Worm (Caenorhabditis elegans) whole organism, L3 larva: ENCODE data around the gene ent-3.

Experiments
- ZK546.5 ChIP-seq: sonication (generic microtip); optimal IDR thresholded peaks from 2 replicates; lab custom pipeline; 2017; ENCODE audit warnings: missing biosample characterization, missing genetic modification characterization
- ceh-16 ChIP-seq: sonication (generic microtip); optimal IDR thresholded peaks from 2 replicates; lab custom pipeline; 2017; ENCODE audit warnings: missing biosample characterization, missing genetic modification characterization
- ceh-9 ChIP-seq: sonication (generic microtip); optimal IDR thresholded peaks from 2 replicates; lab custom pipeline; 2018; ENCODE audit warnings: missing biosample characterization, missing genetic modification characterization
- daf-12 ChIP-seq: fragments of 150-350 bp; optimal IDR thresholded peaks from 2 replicates; lab custom pipeline; 2014; ENCODE audit warnings: missing biosample characterization, missing genetic modification reagents, missing genetic modification characterization
- elt-2 ChIP-seq: sonication (generic microtip); optimal IDR thresholded peaks from 2 replicates; lab custom pipeline; 2016; ENCODE audit warnings: missing genetic modification reagents, mild to moderate bottlenecking, missing genetic modification characterization, missing compliant biosample characterization
- fkh-10 ChIP-seq: sonication (generic microtip); optimal IDR thresholded peaks from 2 replicates; lab custom pipeline; 2017; ENCODE audit warnings: missing biosample characterization, missing genetic modification reagents, missing genetic modification characterization
- mml-1 ChIP-seq: fragments of 150-350 bp; sonication (generic microtip); optimal IDR thresholded peaks from 3 replicates; lab custom pipeline; 2014; ENCODE audit warnings: missing biosample characterization, missing genetic modification characterization
- nhr-11 ChIP-seq: fragments of 150-350 bp; optimal IDR thresholded peaks from 2 replicates; lab custom pipeline; 2014; ENCODE audit warnings: missing biosample characterization, missing genetic modification characterization
- pha-4 ChIP-seq: fragments of 150-350 bp; optimal IDR thresholded peaks from 2 replicates; lab custom pipeline; 2014; ENCODE audit warnings: missing biosample characterization, missing genetic modification reagents, missing genetic modification characterization
- pqm-1 ChIP-seq: fragments of 150-350 bp; optimal IDR thresholded peaks from 2 replicates; lab custom pipeline; 2017; ENCODE audit warnings: missing biosample characterization, missing genetic modification characterization, inconsistent platforms
- zag-1 ChIP-seq: fragments of 150-350 bp; optimal IDR thresholded peaks from 2 replicates; lab custom pipeline; 2014; ENCODE audit warnings: missing biosample characterization, missing genetic modification characterization

DNA sequence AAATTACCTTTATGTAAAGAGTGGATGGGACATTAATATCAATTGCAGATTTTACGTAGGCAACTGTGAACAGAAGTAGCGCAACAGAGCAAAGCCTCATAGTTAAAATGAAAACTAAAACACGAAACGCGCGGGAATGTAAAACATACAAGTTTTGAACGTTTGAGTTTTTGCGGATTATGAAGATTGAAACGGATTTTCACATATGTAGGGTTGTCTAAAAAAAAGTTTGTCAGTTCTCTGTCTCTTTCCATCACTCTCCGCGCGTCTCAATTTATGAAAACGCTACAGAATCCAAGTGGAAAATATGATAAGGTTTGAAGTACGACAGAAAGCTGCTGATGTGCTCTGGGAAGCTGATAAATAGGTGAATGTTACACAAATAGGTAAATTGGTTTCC is 10.9 kb upstream of the ent-3 start, which contains the start of gene K02E11.3:
- no peak for TF ChIP-seq nhr-11 (tag; lab: Kevin White, UChicago)
- TF ChIP-seq zag-1 (tag; lab: Kevin White, UChicago), result no peak
- no peak for TF ChIP-seq daf-12 (tag; lab: Kevin White, UChicago)
- no peak for TF ChIP-seq fkh-10
- no peak for TF ChIP-seq mml-1 (tag; lab: Kevin White, UChicago)
- TF ChIP-seq elt-2 (tag; lab: Kevin White, UChicago), result no peak
- no peak for TF ChIP-seq ceh-16 (tag; lab: Kevin White, UChicago)
- TF ChIP-seq ceh-9 (tag; lab: Kevin White, UChicago), result no peak
- no peak for TF ChIP-seq pqm-1 (tag; lab: Kevin White, UChicago)
- TF ChIP-seq ZK546.5 (tag; lab: Kevin White, UChicago), result no peak
- TF ChIP-seq pha-4 (tag; lab: Kevin White, UChicago), result no peak
